Worm (Caenorhabditis elegans): ENCODE data around the gene C39B10.1.

DNA sequence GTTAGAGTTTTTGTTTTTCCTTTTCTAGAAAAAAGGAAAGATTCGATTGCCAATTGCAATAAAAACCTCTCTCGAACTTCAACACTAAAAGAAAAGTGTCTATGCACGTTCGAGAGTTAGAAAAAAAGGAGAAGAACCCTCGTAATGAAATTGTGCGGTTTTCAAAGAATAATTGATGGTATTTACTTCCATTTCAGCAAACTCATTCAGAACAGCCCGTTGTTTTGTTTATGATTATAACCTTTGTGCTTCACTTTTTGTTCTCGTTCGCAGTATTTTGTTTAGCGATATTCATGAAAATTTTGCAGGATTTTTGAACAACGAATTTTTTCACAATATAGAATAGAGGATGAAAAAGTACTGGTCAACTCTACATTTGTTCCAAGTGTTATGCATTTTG, 9.5 kb downstream of the C39B10.1 start, which contains the start of gene lgc-41:
- no peak for TF ChIP-seq him-1 (tag; optimal IDR thresholded peaks at IDR 0.05)
- TF ChIP-seq dao-5 (tag; optimal IDR thresholded peaks at IDR 0.05), result no peak
